Fruit fly (Drosophila melanogaster) whole organism, embryonic: ENCODE results near the gene CG31855.

Experiments
- Adf1 ChIP-seq: fragments of 200-800 bp; sonication (Bioruptor generic); IDR thresholded peaks from 2 replicates; pipeline ENCODE4 v1.3.6; 2022; ENCODE audit warnings: missing biosample characterization, missing genetic modification characterization
- Aef1 ChIP-seq: fragments of 200-800 bp; sonication (Bioruptor generic); IDR thresholded peaks from 3 replicates; pipeline ENCODE4 v1.3.6; 2022; ENCODE audit warnings: missing biosample characterization, missing genetic modification characterization
- Asciz ChIP-seq: fragments of 200-800 bp; sonication (Bioruptor generic); optimal IDR thresholded peaks from 2 replicates; lab custom pipeline; 2017; ENCODE audit warnings: missing biosample characterization, mild to moderate bottlenecking, missing genetic modification characterization, missing genetic modification reagents
- C15 ChIP-seq: fragments of 200-800 bp; sonication (Bioruptor generic); IDR thresholded peaks from 3 replicates; pipeline ENCODE4 v1.3.6; 2022; ENCODE audit warnings: missing biosample characterization, missing genetic modification characterization
- CG10431 ChIP-seq: fragments of 200-800 bp; sonication (Bioruptor generic); optimal IDR thresholded peaks from 3 replicates; lab custom pipeline; 2018; ENCODE audit warnings: missing biosample characterization, mild to moderate bottlenecking, missing genetic modification characterization
- CG10565 ChIP-seq: fragments of 200-800 bp; sonication (Bioruptor generic); optimal IDR thresholded peaks from 3 replicates; lab custom pipeline; 2016; ENCODE audit warnings: missing biosample characterization, mild to moderate bottlenecking, missing genetic modification characterization
- CG10959 ChIP-seq: fragments of 200-800 bp; sonication (Bioruptor generic); IDR thresholded peaks from 2 replicates; pipeline ENCODE4 v1.3.6; 2022; ENCODE audit warnings: missing biosample characterization, missing genetic modification characterization
- CG11695 ChIP-seq: fragments of 200-800 bp; sonication (Bioruptor generic); IDR thresholded peaks from 3 replicates; pipeline ENCODE4 v1.3.6; 2022; ENCODE audit warnings: missing biosample characterization, missing genetic modification characterization
- CG13775 ChIP-seq: fragments of 200-800 bp; sonication (Bioruptor generic); optimal IDR thresholded peaks from 3 replicates; lab custom pipeline; 2017; ENCODE audit warnings: missing biosample characterization, mild to moderate bottlenecking, missing genetic modification characterization
- CG14667 ChIP-seq: fragments of 200-800 bp; sonication (Bioruptor generic); IDR thresholded peaks from 2 replicates; pipeline ENCODE4 v1.3.6; 2022; ENCODE audit warnings: missing biosample characterization, missing genetic modification characterization
- CG15269 ChIP-seq: fragments of 200-800 bp; sonication (Bioruptor generic); optimal IDR thresholded peaks from 2 replicates; lab custom pipeline; 2018; ENCODE audit warnings: missing biosample characterization, mild to moderate bottlenecking, missing genetic modification characterization, moderate library complexity
- CG15514 ChIP-seq: fragments of 200-800 bp; sonication (Bioruptor generic); optimal IDR thresholded peaks from 3 replicates; lab custom pipeline; 2017; ENCODE audit warnings: missing biosample characterization, missing genetic modification characterization, mild to moderate bottlenecking, moderate library complexity, missing genetic modification reagents
- CG16813 ChIP-seq: fragments of 200-800 bp; sonication (Bioruptor generic); IDR thresholded peaks from 3 replicates; pipeline ENCODE4 v1.3.6; 2022; ENCODE audit warnings: missing biosample characterization, missing genetic modification characterization; ENCODE audit not compliant: partially characterized antibody
- CG17912 ChIP-seq: fragments of 200-800 bp; sonication (Bioruptor generic); optimal IDR thresholded peaks from 2 replicates; lab custom pipeline; 2018; ENCODE audit warnings: missing biosample characterization, mild to moderate bottlenecking, missing genetic modification characterization
- CG2120 ChIP-seq: fragments of 200-800 bp; sonication (Bioruptor generic); optimal IDR thresholded peaks from 3 replicates; lab custom pipeline; 2016; ENCODE audit warnings: missing biosample characterization, missing genetic modification characterization
- CG2129 ChIP-seq: fragments of 200-800 bp; sonication (Bioruptor generic); IDR thresholded peaks from 2 replicates; pipeline ENCODE4 v1.3.6; 2022; ENCODE audit warnings: missing biosample characterization, missing genetic modification characterization; ENCODE audit not compliant: partially characterized antibody
- CG2678 ChIP-seq: fragments of 200-800 bp; sonication (Bioruptor generic); optimal IDR thresholded peaks from 3 replicates; lab custom pipeline; 2019; ENCODE audit warnings: missing biosample characterization, mild to moderate bottlenecking, missing genetic modification characterization, moderate library complexity
- CG30403 ChIP-seq: fragments of 200-800 bp; sonication (Bioruptor generic); optimal IDR thresholded peaks from 3 replicates; lab custom pipeline; 2016; ENCODE audit warnings: missing biosample characterization, missing genetic modification characterization
- CG31365 ChIP-seq: fragments of 200-800 bp; sonication (Bioruptor generic); optimal IDR thresholded peaks from 2 replicates; lab custom pipeline; 2018; ENCODE audit warnings: missing biosample characterization, mild to moderate bottlenecking, missing genetic modification characterization
- CG6791 ChIP-seq: fragments of 200-800 bp; sonication (Bioruptor generic); IDR thresholded peaks from 3 replicates; pipeline ENCODE4 v1.3.6; 2022; ENCODE audit warnings: missing biosample characterization, missing genetic modification characterization; ENCODE audit not compliant: partially characterized antibody
- Drgx ChIP-seq: fragments of 200-800 bp; sonication (Bioruptor generic); IDR thresholded peaks from 2 replicates; pipeline ENCODE4 v1.3.6; 2022; ENCODE audit warnings: missing biosample characterization, missing genetic modification characterization
- Gug ChIP-seq: fragments of 200-800 bp; sonication (Bioruptor generic); IDR thresholded peaks from 4 replicates; pipeline ENCODE4 v1.3.6; 2022; ENCODE audit warnings: missing biosample characterization, missing genetic modification characterization
- Hmx ChIP-seq: fragments of 200-800 bp; sonication (Bioruptor generic); optimal IDR thresholded peaks from 2 replicates; lab custom pipeline; 2016; ENCODE audit warnings: missing biosample characterization, missing genetic modification characterization
- Hr51 ChIP-seq, 2 experiments: fragments of 200-800 bp; sonication (Bioruptor generic); optimal IDR thresholded peaks; 2 replicates in 1 of 2; 3 replicates in 1 of 2; lab custom pipeline; 2016 to 2018; ENCODE audit warnings: missing biosample characterization in 2 of 2, missing genetic modification characterization in 2 of 2, mild to moderate bottlenecking in 1 of 2, moderate library complexity in 1 of 2
- Meics ChIP-seq: fragments of 200-800 bp; sonication (Bioruptor generic); optimal IDR thresholded peaks from 2 replicates; lab custom pipeline; 2017; ENCODE audit warnings: missing biosample characterization, mild to moderate bottlenecking, missing genetic modification characterization
- Pdp1 ChIP-seq, 2 experiments: fragments of 200-800 bp; sonication (Bioruptor generic); optimal IDR thresholded peaks; 3 replicates each; lab custom pipeline; 2016; ENCODE audit warnings: missing biosample characterization in 2 of 2, missing genetic modification characterization in 2 of 2, mild to moderate bottlenecking in 1 of 2, moderate library complexity in 1 of 2
- Rfx ChIP-seq: fragments of 200-800 bp; sonication (Bioruptor generic); IDR thresholded peaks from 2 replicates; pipeline ENCODE4 v1.3.6; 2022; ENCODE audit warnings: missing biosample characterization, missing genetic modification characterization
- Sox102F ChIP-seq: fragments of 200-800 bp; sonication (Bioruptor generic); optimal IDR thresholded peaks from 2 replicates; lab custom pipeline; 2018; ENCODE audit warnings: missing biosample characterization, mild to moderate bottlenecking, missing genetic modification characterization, moderate library complexity
- ash1 ChIP-seq: fragments of 200-800 bp; sonication (Bioruptor generic); optimal IDR thresholded peaks from 2 replicates; lab custom pipeline; 2018; ENCODE audit warnings: missing biosample characterization, mild to moderate bottlenecking, missing genetic modification characterization
- az2 ChIP-seq: fragments of 200-800 bp; sonication (Bioruptor generic); optimal IDR thresholded peaks from 3 replicates; lab custom pipeline; 2016; ENCODE audit warnings: missing biosample characterization, missing genetic modification characterization
- crol ChIP-seq: fragments of 200-800 bp; sonication (Bioruptor generic); IDR thresholded peaks from 2 replicates; pipeline ENCODE4 v1.3.6; 2022; ENCODE audit warnings: missing biosample characterization, missing genetic modification characterization
- dmrt99B ChIP-seq: fragments of 200-800 bp; sonication (Bioruptor generic); optimal IDR thresholded peaks from 2 replicates; lab custom pipeline; 2018; ENCODE audit warnings: missing biosample characterization, mild to moderate bottlenecking, missing genetic modification characterization, moderate library complexity
- gcm2 ChIP-seq: fragments of 200-800 bp; sonication (Bioruptor generic); optimal IDR thresholded peaks from 2 replicates; lab custom pipeline; 2016; ENCODE audit warnings: missing biosample characterization, missing genetic modification characterization
- gem ChIP-seq: fragments of 200-800 bp; sonication (Bioruptor generic); optimal IDR thresholded peaks from 2 replicates; lab custom pipeline; 2019; ENCODE audit warnings: missing biosample characterization, mild to moderate bottlenecking, missing genetic modification characterization, moderate library complexity
- grau ChIP-seq: fragments of 200-800 bp; optimal IDR thresholded peaks from 3 replicates; lab custom pipeline; 2019; ENCODE audit warnings: missing biosample characterization, mild to moderate bottlenecking, missing genetic modification characterization, moderate library complexity
- hkb ChIP-seq, 2 experiments: fragments of 200-800 bp in 1 of 2; fragments of >200 bp in 1 of 2; sonication (Bioruptor generic) in 1 of 2; IDR thresholded peaks in 1 of 2; optimal IDR thresholded peaks in 1 of 2; 2 replicates each; pipeline versions ENCODE4 v1.3.6 to Lab custom; 2017 to 2022; ENCODE audit warnings: missing biosample characterization in 1 of 2, missing genetic modification characterization in 1 of 2
- lab ChIP-seq: fragments of 200-800 bp; sonication (Bioruptor generic); optimal IDR thresholded peaks from 3 replicates; lab custom pipeline; 2017; ENCODE audit warnings: missing biosample characterization, missing genetic modification characterization, mild to moderate bottlenecking, moderate library complexity, missing genetic modification reagents
- mam ChIP-seq: fragments of 200-800 bp; sonication (Bioruptor generic); optimal IDR thresholded peaks from 3 replicates; lab custom pipeline; 2016; ENCODE audit warnings: missing biosample characterization, missing genetic modification characterization
- pfk ChIP-seq: fragments of 200-800 bp; sonication (Bioruptor generic); optimal IDR thresholded peaks from 2 replicates; lab custom pipeline; 2018; ENCODE audit warnings: missing biosample characterization, mild to moderate bottlenecking, missing genetic modification characterization, moderate library complexity
- row ChIP-seq: fragments of 200-800 bp; sonication (Bioruptor generic); IDR thresholded peaks from 3 replicates; pipeline ENCODE4 v1.3.6; 2022; ENCODE audit warnings: missing biosample characterization, missing genetic modification characterization
- schlank ChIP-seq: fragments of 200-800 bp; sonication (Bioruptor generic); optimal IDR thresholded peaks from 2 replicates; lab custom pipeline; 2018; ENCODE audit warnings: missing biosample characterization, mild to moderate bottlenecking, missing genetic modification characterization
- sim ChIP-seq: fragments of 200-800 bp; sonication (Bioruptor generic); IDR thresholded peaks from 2 replicates; pipeline ENCODE4 v1.3.6; 2022; ENCODE audit warnings: missing biosample characterization, missing genetic modification characterization
- sima ChIP-seq: fragments of 200-800 bp; sonication (Bioruptor generic); optimal IDR thresholded peaks from 2 replicates; lab custom pipeline; 2016; ENCODE audit warnings: missing biosample characterization, missing genetic modification characterization
- slbo ChIP-seq: fragments of 200-800 bp; sonication (Bioruptor generic); IDR thresholded peaks from 2 replicates; pipeline ENCODE4 v1.3.6; 2022; ENCODE audit warnings: missing biosample characterization, missing genetic modification characterization
- trem ChIP-seq: fragments of 200-800 bp; optimal IDR thresholded peaks from 3 replicates; lab custom pipeline; 2019; ENCODE audit warnings: missing biosample characterization, mild to moderate bottlenecking, missing genetic modification characterization, moderate library complexity
- unpg ChIP-seq: fragments of 200-800 bp; sonication (Bioruptor generic); optimal IDR thresholded peaks from 3 replicates; lab custom pipeline; 2018; ENCODE audit warnings: missing biosample characterization, mild to moderate bottlenecking, missing genetic modification characterization, moderate library complexity
- vvl ChIP-seq: fragments of 200-800 bp; sonication (Bioruptor generic); IDR thresholded peaks from 2 replicates; pipeline ENCODE4 v1.3.6; 2022; ENCODE audit warnings: missing biosample characterization, missing genetic modification characterization
- wek ChIP-seq: fragments of 200-800 bp; sonication (Bioruptor generic); optimal IDR thresholded peaks from 3 replicates; lab custom pipeline; 2018; ENCODE audit warnings: missing biosample characterization, mild to moderate bottlenecking, missing genetic modification characterization, moderate library complexity
- zf30C ChIP-seq: fragments of 200-800 bp; sonication (Bioruptor generic); optimal IDR thresholded peaks from 3 replicates; lab custom pipeline; 2018; ENCODE audit warnings: missing biosample characterization, mild to moderate bottlenecking, missing genetic modification characterization

CG31855 gene

dm6 chr2L:13399565-13399964, 30.6 kb downstream of the CG31855 start (continued):
- TF ChIP-seq Asciz (no peak), C15 (GFP tag; lab: Robert Waterston, UW) (no peak), CG15514 (GFP tag; lab: Kevin White, UChicago) (peak; percentile 3), Adf1 (GFP tag; lab: Robert Waterston, UW) (no peak), CG17912 (no peak), dmrt99B (peak; percentile 11), crol (no peak), CG6791 (GFP tag; lab: Robert Waterston, UW) (no peak), Hr51 (GFP tag; optimal IDR thresholded peaks at IDR 0.05; lab: Kevin White, UChicago) (peak in 1 of 2 experiments; percentile 11), mam (GFP tag; lab: Kevin White, UChicago) (no peak), CG14667 (GFP tag; lab: Robert Waterston, UW) (no peak), Rfx (GFP tag; lab: Robert Waterston, UW) (0 out of 2 replicates have a peak, but pooled peaks have one; percentile 12), hkb (optimal IDR thresholded peaks at IDR 0.05; lab: Kevin White, UChicago) (no peak), hkb (GFP tag; IDR thresholded peaks at IDR 0.05; lab: Robert Waterston, UW) (0 out of 2 replicates have a peak, but pooled peaks have one; percentile 11), CG13775 (peak; percentile 5), CG30403 (GFP tag; lab: Kevin White, UChicago) (peak; percentile 7), Aef1 (GFP tag; lab: Robert Waterston, UW) (no peak), unpg (GFP tag; lab: Kevin White, UChicago) (peak; percentile 17), Gug (GFP tag; lab: Robert Waterston, UW) (no peak), vvl (GFP tag; lab: Robert Waterston, UW) (no peak), sim (GFP tag; lab: Robert Waterston, UW) (no peak), wek (GFP tag; lab: Kevin White, UChicago) (no peak), gem (tag; lab: Kevin White, UChicago) (peak; percentile 43), zf30C (peak; percentile 15), trem (tag; lab: Kevin White, UChicago) (no peak), row (GFP tag; lab: Robert Waterston, UW) (peak; percentile 53), CG2129 (no peak), CG10431 (no peak), CG31365 (no peak), pfk (no peak), Hmx (no peak), slbo (GFP tag; lab: Robert Waterston, UW) (peak; percentile 46; the same call in 1 of the 2 replicates), CG10959 (no peak), grau (peak; percentile 29), sima (GFP tag; lab: Kevin White, UChicago) (no peak), ash1 (GFP tag; lab: Kevin White, UChicago) (no peak), CG2678 (tag; lab: Kevin White, UChicago) (peak; percentile 22), Pdp1 (GFP tag; optimal IDR thresholded peaks at IDR 0.05; lab: Kevin White, UChicago) (peak in 1 of 2 experiments; percentile 4), lab (GFP tag; lab: Kevin White, UChicago) (no peak), CG16813 (GFP tag; lab: Robert Waterston, UW) (no peak), Meics (GFP tag; lab: Kevin White, UChicago) (peak; percentile 3), Drgx (GFP tag; lab: Robert Waterston, UW) (peak; percentile 28; the same call in 1 of the 2 replicates), CG2120 (peak; percentile 9), schlank (tag; lab: Kevin White, UChicago) (no peak), az2 (GFP tag; lab: Kevin White, UChicago) (no peak), gcm2 (GFP tag; lab: Kevin White, UChicago) (no peak), CG11695 (GFP tag; lab: Robert Waterston, UW) (0 out of 3 replicates have a peak, but pooled peaks have one; percentile 17), CG15269 (tag; lab: Kevin White, UChicago) (peak; percentile 18), CG10565 (GFP tag; lab: Kevin White, UChicago) (no peak), Sox102F (GFP tag; lab: Kevin White, UChicago) (peak; percentile 16)
- TF ChIP-seq, all 482 proteins: peak for 29
